Worm (Caenorhabditis elegans): Measurements from ENCODE around the gene olrn-1.

The olrn-1 gene

DNA sequence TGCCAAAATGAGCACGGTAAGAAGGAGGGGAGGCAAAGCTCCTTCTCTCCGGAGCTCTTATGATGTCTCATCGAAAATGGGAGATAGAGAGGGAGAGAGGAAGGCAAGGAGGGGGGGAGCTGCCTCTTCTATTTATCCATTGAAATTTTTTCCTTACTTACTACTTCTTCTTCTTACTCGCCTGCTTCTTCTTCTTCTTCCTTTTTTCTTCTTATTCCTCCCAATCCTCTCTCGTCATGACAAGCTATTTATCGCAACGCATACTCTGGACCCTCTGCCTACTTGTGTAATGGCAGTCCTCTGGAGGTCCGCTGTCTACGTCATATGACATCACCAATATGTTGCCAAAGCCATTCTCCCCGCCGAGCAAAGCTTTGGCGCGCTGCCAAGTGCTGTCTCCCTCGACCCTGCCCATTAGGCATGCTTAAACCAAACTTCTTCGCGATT, 2.2 kb upstream of the olrn-1 start (continued):
- TF ChIP-seq ceh-63 (GFP tag; optimal IDR thresholded peaks at IDR 0.05) (peak; percentile 66), blmp-1 (tag; optimal IDR thresholded peaks at IDR 0.05) (no peak), unc-86 (tag; optimal IDR thresholded peaks at IDR 0.05) (peak; percentile 92), nhr-19 (GFP tag; conservative IDR thresholded peaks at IDR 0.05) (peak; percentile 61), aha-1 (tag; optimal IDR thresholded peaks at IDR 0.05) (no peak), lin-13 (GFP tag; optimal IDR thresholded peaks at IDR 0.05) (peak; percentile 58), ces-1 (GFP tag; optimal IDR thresholded peaks at IDR 0.05) (no peak), mab-9 (GFP tag; IDR thresholded peaks at IDR 0.05) (peak; percentile 75), unc-98 (GFP tag; IDR thresholded peaks at IDR 0.05) (no peak), zip-4 (GFP tag; optimal IDR thresholded peaks at IDR 0.05) (peak; percentile 10), ets-5 (GFP tag; IDR thresholded peaks at IDR 0.05) (no peak), xbp-1 (tag; optimal IDR thresholded peaks at IDR 0.05) (peak; percentile 59)

DNA sequence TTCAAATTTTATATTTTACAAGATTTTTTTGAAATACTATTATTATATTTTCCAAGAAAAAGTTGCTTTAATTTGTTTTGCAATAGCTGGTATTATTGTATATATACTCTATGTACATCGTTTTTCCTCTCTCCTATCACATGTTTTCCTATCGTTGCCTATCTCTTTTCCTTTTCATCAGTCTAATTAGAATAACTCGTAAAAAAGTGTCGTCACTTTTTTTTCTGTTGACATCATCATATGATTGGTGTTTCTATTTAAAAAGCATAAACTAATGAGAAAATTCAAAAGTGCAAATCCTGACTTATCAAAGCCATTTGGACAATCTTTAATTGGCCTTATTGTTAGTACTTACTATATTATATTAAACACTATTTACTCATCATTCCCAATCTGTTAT, 1.4 kb upstream of the olrn-1 start:
- peak; percentile 7 for TF ChIP-seq nhr-11 (tag; optimal IDR thresholded peaks at IDR 0.05)
- peak; percentile 8 for TF ChIP-seq blmp-1 (tag; optimal IDR thresholded peaks at IDR 0.05)
- peak; percentile 7 for TF ChIP-seq unc-86 (tag; optimal IDR thresholded peaks at IDR 0.05)
- no peak for TF ChIP-seq lin-13 (GFP tag; optimal IDR thresholded peaks at IDR 0.05)
- no peak for TF ChIP-seq aly-2 (tag; optimal IDR thresholded peaks at IDR 0.05)
- TF ChIP-seq egl-27 (tag; optimal IDR thresholded peaks at IDR 0.05): no peak
- TF ChIP-seq lsy-2 (tag; optimal IDR thresholded peaks at IDR 0.05): peak; percentile 39 to 50
- TF ChIP-seq fkh-8 (tag; optimal IDR thresholded peaks at IDR 0.05): peak; percentile 82
- TF ChIP-seq ceh-8 (GFP tag; optimal IDR thresholded peaks at IDR 0.05): peak; percentile 87
- peak; percentile 5 for TF ChIP-seq snu-23 (GFP tag; optimal IDR thresholded peaks at IDR 0.05)
- TF ChIP-seq fos-1 (tag; optimal IDR thresholded peaks at IDR 0.05): peak; percentile 40
- TF ChIP-seq nhr-71 (tag; optimal IDR thresholded peaks at IDR 0.05): peak; percentile 77
- TF ChIP-seq swsn-7 (tag; optimal IDR thresholded peaks at IDR 0.05): peak; percentile 31
- peak; percentile 42 for TF ChIP-seq pax-3 (tag; optimal IDR thresholded peaks at IDR 0.05)
- no peak for TF ChIP-seq lin-15B (tag; optimal IDR thresholded peaks at IDR 0.05)
- TF ChIP-seq grh-1 (GFP tag; IDR thresholded peaks at IDR 0.05): no peak
- no peak for TF ChIP-seq F16B12.6 (tag; optimal IDR thresholded peaks at IDR 0.05)
- TF ChIP-seq nhr-47 (tag; optimal IDR thresholded peaks at IDR 0.05): peak; percentile 58
- TF ChIP-seq xbp-1 (tag; optimal IDR thresholded peaks at IDR 0.05): peak; percentile 19
- TF ChIP-seq sptf-1 (tag; optimal IDR thresholded peaks at IDR 0.05): no peak
- peak; percentile 92 for TF ChIP-seq dsc-1 (tag; optimal IDR thresholded peaks at IDR 0.05)
- no peak for TF ChIP-seq zag-1 (tag; optimal IDR thresholded peaks at IDR 0.05)
- peak in 1 of 2 experiments; percentile 43 for TF ChIP-seq lin-35 (GFP tag; optimal IDR thresholded peaks at IDR 0.05)
- peak; percentile 62 for TF ChIP-seq nhr-20 (tag; optimal IDR thresholded peaks at IDR 0.05)
- peak; percentile 80 for TF ChIP-seq lin-14 (GFP tag; optimal IDR thresholded peaks at IDR 0.05)
- TF ChIP-seq nhr-76 (tag; optimal IDR thresholded peaks at IDR 0.05): no peak
- peak; percentile 71 for TF ChIP-seq sox-4 (tag; optimal IDR thresholded peaks at IDR 0.05)
- TF ChIP-seq egl-13 (tag; optimal IDR thresholded peaks at IDR 0.05): peak; percentile 71

- TF ChIP-seq lin-35 (GFP tag; optimal IDR thresholded peaks at IDR 0.05) (no peak), dsc-1 (tag; optimal IDR thresholded peaks at IDR 0.05) (peak; percentile 74), nhr-47 (tag; optimal IDR thresholded peaks at IDR 0.05) (peak; percentile 35), egl-13 (tag; optimal IDR thresholded peaks at IDR 0.05) (peak; percentile 56), ceh-63 (GFP tag; optimal IDR thresholded peaks at IDR 0.05) (no peak), fkh-8 (tag; optimal IDR thresholded peaks at IDR 0.05) (peak; percentile 69)
Measured at ce11 chrX:15539299-15539698, 1.8 kb downstream of the olrn-1 start.

ce11 chrX:15541437-15541836, 4.0 kb downstream of the olrn-1 start:
- TF ChIP-seq pax-3 (tag; optimal IDR thresholded peaks at IDR 0.05) (peak; percentile 47), dsc-1 (tag; optimal IDR thresholded peaks at IDR 0.05) (peak; percentile 93), lin-14 (GFP tag; optimal IDR thresholded peaks at IDR 0.05) (no peak), fkh-10 (GFP tag; optimal IDR thresholded peaks at IDR 0.05) (no peak), swsn-7 (tag; optimal IDR thresholded peaks at IDR 0.05) (no peak), unc-30 (tag; optimal IDR thresholded peaks at IDR 0.05) (no peak), sox-4 (tag; optimal IDR thresholded peaks at IDR 0.05) (peak; percentile 16), nhr-71 (tag; optimal IDR thresholded peaks at IDR 0.05) (peak; percentile 2), fkh-8 (tag; optimal IDR thresholded peaks at IDR 0.05) (peak; percentile 57), nhr-47 (tag; optimal IDR thresholded peaks at IDR 0.05) (peak; percentile 45)
